Worm (Caenorhabditis elegans): ENCODE measurements around the gene T24C12.1.
A peak's percentile ranks its signal among the peaks of the same experiment; 100 is the strongest.

Gene T24C12.1

DNA sequence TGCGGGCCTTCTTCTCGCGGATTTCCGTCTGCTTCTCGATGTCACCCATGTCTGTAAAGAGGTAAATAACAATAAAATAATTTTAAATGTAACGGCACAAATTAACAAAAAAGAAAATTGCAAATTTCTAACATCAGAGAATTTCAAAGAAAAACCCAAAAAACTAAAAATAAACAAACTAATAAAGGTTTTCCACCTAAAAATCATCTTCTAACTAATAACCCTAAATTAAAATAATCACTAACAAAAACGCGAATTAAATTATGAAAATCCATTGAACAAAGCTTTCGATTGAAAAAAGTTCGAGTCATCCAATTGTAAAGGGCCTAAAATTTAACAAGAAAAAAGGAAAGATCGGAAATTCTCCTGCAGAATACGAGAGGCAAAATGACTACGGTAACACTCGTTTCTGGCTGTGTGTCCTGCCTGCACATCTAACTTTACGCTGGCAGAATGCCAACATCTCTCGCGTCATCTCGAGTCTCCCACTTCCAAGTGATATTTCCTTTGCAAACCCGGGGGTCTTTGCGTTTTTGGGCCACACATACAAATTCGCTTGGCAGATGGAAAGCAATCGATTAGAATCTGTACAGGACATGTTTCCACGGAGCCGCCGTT, 43.4 kb downstream of the T24C12.1 start, which contains the start of gene rpl-11.2 (continued):
- TF ChIP-seq pax-3 (tag; optimal IDR thresholded peaks at IDR 0.05) (peak; percentile 89), ceh-90 (tag; optimal IDR thresholded peaks at IDR 0.05) (no peak), zip-4 (GFP tag; optimal IDR thresholded peaks at IDR 0.05) (peak; percentile 79), aly-2 (tag; optimal IDR thresholded peaks at IDR 0.05) (peak; percentile 91), dpl-1 (GFP tag; optimal IDR thresholded peaks at IDR 0.05) (peak; percentile 82 to 85 (median 84)), tbx-2 (tag; optimal IDR thresholded peaks at IDR 0.05) (peak; percentile 98), ces-1 (GFP tag; optimal IDR thresholded peaks at IDR 0.05) (no peak), zag-1 (tag; optimal IDR thresholded peaks at IDR 0.05) (peak; percentile 94), ceh-63 (GFP tag; optimal IDR thresholded peaks at IDR 0.05) (no peak), nhr-20 (tag; optimal IDR thresholded peaks at IDR 0.05) (peak; percentile 99), egl-27 (tag; optimal IDR thresholded peaks at IDR 0.05) (peak; percentile 60 to 88), elt-2 (tag; optimal IDR thresholded peaks at IDR 0.05) (peak; percentile 83)

DNA sequence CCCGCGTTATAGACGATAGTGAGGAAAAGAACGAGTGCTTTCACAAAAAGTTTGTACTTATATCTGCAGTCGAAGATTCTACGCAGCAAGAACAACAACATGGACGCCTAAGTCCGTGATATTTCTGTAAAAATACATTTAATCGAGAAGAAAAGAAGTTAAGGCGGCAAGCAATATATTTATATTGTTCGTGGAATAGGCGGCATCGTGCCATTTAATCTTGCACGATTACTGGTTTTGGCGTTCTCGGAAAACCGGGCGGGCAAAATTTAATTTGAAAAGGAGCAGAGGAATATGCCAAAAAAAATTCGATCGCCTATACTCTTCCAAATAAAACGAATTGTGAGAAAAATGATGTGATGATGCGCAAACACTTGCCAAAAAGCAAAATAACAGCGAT, 47.7 kb downstream of the T24C12.1 start, which contains the start of gene AH9.1:
Gene AH9.1 (minus strand): TSS at position 101 of the 400 bp plus-strand sequence.
- TF ChIP-seq tlp-1 (tag; optimal IDR thresholded peaks at IDR 0.05) = no peak

All from whole organism, L1 larva.